Fruit fly (Drosophila melanogaster): ENCODE results near the gene CG18304.

CG18304 gene

DNA sequence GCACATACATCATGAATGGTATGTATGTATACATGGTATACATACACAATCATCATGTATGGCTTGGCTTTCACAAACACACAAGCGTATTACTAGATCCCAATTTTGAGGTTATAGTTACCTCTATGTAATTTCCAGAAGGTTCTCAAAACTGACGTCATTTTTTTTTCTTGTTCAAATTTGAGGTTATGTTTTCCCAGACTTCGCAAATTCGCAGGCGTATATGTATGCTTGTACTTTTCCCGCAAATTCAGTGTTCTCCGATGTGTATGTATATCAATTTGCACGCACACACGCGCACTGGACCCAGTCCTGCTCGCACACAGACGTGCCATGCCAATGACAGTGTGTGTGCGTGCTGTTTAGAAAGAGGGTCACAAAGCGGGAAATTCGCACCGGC is 23.7 kb upstream of the CG18304 start:
- TF ChIP-seq CG6808 (GFP tag; optimal IDR thresholded peaks at IDR 0.05) (peak; percentile 36), ss (GFP tag; optimal IDR thresholded peaks at IDR 0.05) (peak; percentile 18 to 28), CG11294 (GFP tag; IDR thresholded peaks at IDR 0.05) (no peak), CG1621 (tag; optimal IDR thresholded peaks at IDR 0.05) (peak; percentile 71), dsx (GFP tag; optimal IDR thresholded peaks at IDR 0.05; ENCODE audit: poor library complexity, severe bottlenecking) (peak; percentile 50)

DNA sequence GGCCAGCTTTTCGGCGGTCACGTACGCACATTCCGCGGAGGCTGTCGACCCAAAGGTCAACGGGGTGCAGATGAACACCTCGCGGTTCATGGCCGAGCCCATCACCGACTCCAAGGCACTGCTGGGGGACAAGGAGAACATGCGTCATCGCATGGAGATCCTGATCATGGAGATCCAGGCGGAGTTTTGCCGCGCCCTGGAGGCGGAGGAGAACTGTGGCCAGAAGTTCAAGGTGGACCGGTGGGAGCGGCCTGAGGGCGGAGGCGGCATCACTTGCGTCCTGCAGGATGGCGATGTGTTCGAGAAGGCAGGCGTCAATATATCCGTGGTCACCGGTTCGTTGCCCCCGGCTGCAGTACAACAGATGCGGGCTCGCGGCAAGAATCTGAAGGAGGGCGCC is 22.0 kb upstream of the CG18304 start:
- no peak for TF ChIP-seq CG6854 (GFP tag; optimal IDR thresholded peaks at IDR 0.05)
- no peak for TF ChIP-seq topi (GFP tag; optimal IDR thresholded peaks at IDR 0.05)
- TF ChIP-seq CG31627 (GFP tag; optimal IDR thresholded peaks at IDR 0.05): no peak
- no peak for TF ChIP-seq cyc (GFP tag; optimal IDR thresholded peaks at IDR 0.05)
- no peak for TF ChIP-seq CG8119 (GFP tag; IDR thresholded peaks at IDR 0.05)

DNA sequence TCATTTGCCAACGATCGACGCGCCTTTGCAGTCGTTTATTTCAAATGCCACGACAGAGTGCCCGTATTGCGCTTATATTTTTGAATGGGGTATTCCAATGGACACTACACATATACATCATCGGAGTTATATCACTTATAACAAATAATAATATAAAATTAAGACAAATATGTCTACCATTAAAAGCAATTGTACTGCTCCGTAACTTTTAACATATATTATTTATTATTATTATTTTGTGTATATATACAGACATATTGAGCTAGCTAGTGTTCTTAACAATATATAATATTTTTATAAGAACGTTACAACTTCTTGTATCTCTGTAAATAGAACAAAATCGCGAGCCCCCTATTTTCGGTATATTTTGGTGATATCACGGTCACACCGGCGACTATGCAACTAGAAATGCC is 21.4 kb upstream of the CG18304 start, which contains the start of the genes sip2 and Coprox:
Gene sip2, minus strand, starts transcription at position 53 of the 413 bp plus-strand sequence.
Gene Coprox, plus strand, starts transcription at position 400 of the 413 bp plus-strand sequence.
- TF ChIP-seq Gug (GFP tag; IDR thresholded peaks at IDR 0.05): peak; percentile 22; the same call in 1 of the 2 replicates
- peak; percentile 54; the same call in 1 of the 3 replicates for TF ChIP-seq CG8119 (GFP tag; IDR thresholded peaks at IDR 0.05)
- no peak for TF ChIP-seq topi (GFP tag; optimal IDR thresholded peaks at IDR 0.05)
- no peak for TF ChIP-seq Ets21C (GFP tag; optimal IDR thresholded peaks at IDR 0.05)
- peak; percentile 30 for TF ChIP-seq CG6792 (GFP tag; optimal IDR thresholded peaks at IDR 0.05)
- no peak for TF ChIP-seq CG32006 (GFP tag; optimal IDR thresholded peaks at IDR 0.05)
- TF ChIP-seq Hr38 (GFP tag; optimal IDR thresholded peaks at IDR 0.05): no peak
- TF ChIP-seq dsx (GFP tag; optimal IDR thresholded peaks at IDR 0.05; ENCODE audit: poor library complexity, severe bottlenecking): peak; percentile 70
- peak; percentile 83 for TF ChIP-seq fkh (GFP tag; optimal IDR thresholded peaks at IDR 0.05)
- TF ChIP-seq svp (GFP tag): no peak
- TF ChIP-seq CG3919 (GFP tag; optimal IDR thresholded peaks at IDR 0.05): no peak
- no peak for TF ChIP-seq pdm3 (GFP tag; optimal IDR thresholded peaks at IDR 0.05)
- peak; percentile 58 for TF ChIP-seq esn (GFP tag; optimal IDR thresholded peaks at IDR 0.05)
- TF ChIP-seq achi (GFP tag; optimal IDR thresholded peaks at IDR 0.05): no peak
- peak; percentile 16 for TF ChIP-seq Sox15 (GFP tag; optimal IDR thresholded peaks at IDR 0.05)
- TF ChIP-seq net (GFP tag; optimal IDR thresholded peaks at IDR 0.05): no peak
- no peak for TF ChIP-seq Lpt (GFP tag; optimal IDR thresholded peaks at IDR 0.05)
- TF ChIP-seq fd85E (GFP tag; optimal IDR thresholded peaks at IDR 0.05): no peak
- TF ChIP-seq cyc (GFP tag; optimal IDR thresholded peaks at IDR 0.05): peak; percentile 34
- no peak for TF ChIP-seq CG10669 (GFP tag; optimal IDR thresholded peaks at IDR 0.05)
- no peak for TF ChIP-seq CG8632 (GFP tag; optimal IDR thresholded peaks at IDR 0.05)
- TF ChIP-seq Eip93F (GFP tag; optimal IDR thresholded peaks at IDR 0.05): peak; percentile 13
- TF ChIP-seq CG6276 (GFP tag; optimal IDR thresholded peaks at IDR 0.05): no peak
- no peak for TF ChIP-seq acj6 (GFP tag; optimal IDR thresholded peaks at IDR 0.05)
- TF ChIP-seq Eip78C (GFP tag): peak; percentile 56
- peak; percentile 34 for TF ChIP-seq vri (GFP tag; optimal IDR thresholded peaks at IDR 0.05)
- no peak for TF ChIP-seq Hr39 (GFP tag; optimal IDR thresholded peaks at IDR 0.05)
- TF ChIP-seq CG10631 (GFP tag; optimal IDR thresholded peaks at IDR 0.05): peak; percentile 84
- no peak for TF ChIP-seq Eip75B (GFP tag; optimal IDR thresholded peaks at IDR 0.05)
- no peak for TF ChIP-seq CG16779 (tag; optimal IDR thresholded peaks at IDR 0.05)
- TF ChIP-seq eg (GFP tag; IDR thresholded peaks at IDR 0.05): peak; percentile 77
- TF ChIP-seq dac (GFP tag; optimal IDR thresholded peaks at IDR 0.05): no peak
- TF ChIP-seq CG3032 (tag; optimal IDR thresholded peaks at IDR 0.05): peak; percentile 77
- peak; percentile 5 for TF ChIP-seq CG31627 (GFP tag; optimal IDR thresholded peaks at IDR 0.05)
- TF ChIP-seq CG9139 (GFP tag; optimal IDR thresholded peaks at IDR 0.05): no peak
- peak; percentile 15 for TF ChIP-seq lz (GFP tag; optimal IDR thresholded peaks at IDR 0.05)
- TF ChIP-seq salr (GFP tag; optimal IDR thresholded peaks at IDR 0.05): no peak
- TF ChIP-seq CG6163 (GFP tag; IDR thresholded peaks at IDR 0.05): peak; percentile 48; the same call in 1 of the 3 replicates
- TF ChIP-seq Ets96B (tag; optimal IDR thresholded peaks at IDR 0.05): no peak

Measured in whole organism, prepupa.